Worm (Caenorhabditis elegans): ENCODE measurements around the gene R13A5.15.

- no peak for TF ChIP-seq pha-4 (tag; optimal IDR thresholded peaks at IDR 0.05)
- no peak for TF ChIP-seq jun-1 (tag; optimal IDR thresholded peaks at IDR 0.05)
- no peak for TF ChIP-seq snpc-4 (tag; optimal IDR thresholded peaks at IDR 0.05)
- TF ChIP-seq tbx-2 (tag; optimal IDR thresholded peaks at IDR 0.05) = no peak
Observed at ce11 chrIII:7558658-7559057, 29.5 kb downstream of the R13A5.15 start.
